Fruit fly (Drosophila melanogaster) whole organism, embryonic: ENCODE data around the gene Sodh2.

Source experiments
- B-H1 ChIP-seq: fragments of 200-800 bp; sonication (Bioruptor generic); IDR thresholded peaks from 3 replicates; pipeline ENCODE4 v1.3.6; 2022; ENCODE audit warnings: missing biosample characterization, missing genetic modification characterization
- CG10274 ChIP-seq: fragments of 200-800 bp; sonication (Bioruptor generic); optimal IDR thresholded peaks from 3 replicates; lab custom pipeline; 2017; ENCODE audit warnings: missing biosample characterization, mild to moderate bottlenecking, missing genetic modification characterization
- CG11247 ChIP-seq: fragments of 200-800 bp; sonication (Bioruptor generic); IDR thresholded peaks from 2 replicates; pipeline ENCODE4 v1.3.6; 2022; ENCODE audit warnings: missing biosample characterization, missing genetic modification characterization
- CG11560 ChIP-seq: fragments of 200-800 bp; sonication (Bioruptor generic); IDR thresholded peaks from 3 replicates; pipeline ENCODE4 v1.3.6; 2022; ENCODE audit warnings: missing biosample characterization, missing genetic modification characterization
- CG1233 ChIP-seq: fragments of 200-800 bp; sonication (Bioruptor generic); optimal IDR thresholded peaks from 4 replicates; lab custom pipeline; 2018; ENCODE audit warnings: missing biosample characterization, mild to moderate bottlenecking, missing genetic modification characterization
- CG13624 ChIP-seq: fragments of 200-800 bp; sonication (Bioruptor generic); optimal IDR thresholded peaks from 2 replicates; lab custom pipeline; 2016; ENCODE audit warnings: missing biosample characterization, missing genetic modification characterization
- CG14710 ChIP-seq: fragments of 200-800 bp; sonication (Bioruptor generic); optimal IDR thresholded peaks from 3 replicates; lab custom pipeline; 2019; ENCODE audit warnings: missing biosample characterization, mild to moderate bottlenecking, missing genetic modification characterization, moderate library complexity
- CG17328 ChIP-seq: fragments of 200-800 bp; sonication (Bioruptor generic); IDR thresholded peaks from 2 replicates; pipeline ENCODE4 v1.3.6; 2022; ENCODE audit warnings: missing biosample characterization, missing genetic modification characterization
- CG17568 ChIP-seq: fragments of 200-800 bp; sonication (Bioruptor generic); optimal IDR thresholded peaks from 2 replicates; lab custom pipeline; 2018; ENCODE audit warnings: missing biosample characterization, mild to moderate bottlenecking, missing genetic modification characterization, moderate library complexity
- CG18011 ChIP-seq: fragments of 200-800 bp; sonication (Bioruptor generic); optimal IDR thresholded peaks from 2 replicates; lab custom pipeline; 2017; ENCODE audit warnings: missing biosample characterization, missing genetic modification characterization, mild to moderate bottlenecking, moderate library complexity, missing genotype
- CG30431 ChIP-seq: fragments of 200-800 bp; sonication (Bioruptor generic); optimal IDR thresholded peaks from 2 replicates; lab custom pipeline; 2017; ENCODE audit warnings: missing biosample characterization, missing genetic modification characterization
- CG3065 ChIP-seq: fragments of 200-800 bp; sonication (Bioruptor generic); optimal IDR thresholded peaks from 2 replicates; lab custom pipeline; 2016; ENCODE audit warnings: missing biosample characterization, missing genetic modification characterization
- CG31388 ChIP-seq: fragments of 200-800 bp; sonication (Bioruptor generic); optimal IDR thresholded peaks from 2 replicates; lab custom pipeline; 2016; ENCODE audit warnings: missing biosample characterization, missing genetic modification characterization
- CG3407 ChIP-seq: fragments of 200-800 bp; sonication (Bioruptor generic); optimal IDR thresholded peaks from 2 replicates; lab custom pipeline; 2018; ENCODE audit warnings: missing biosample characterization, mild to moderate bottlenecking, missing genetic modification characterization
- CG34224 ChIP-seq: fragments of 200-800 bp; sonication (Bioruptor generic); IDR thresholded peaks from 3 replicates; pipeline ENCODE4 v1.3.6; 2022; ENCODE audit warnings: missing biosample characterization, missing genetic modification characterization; ENCODE audit not compliant: partially characterized antibody
- CG43689 ChIP-seq: fragments of 200-800 bp; sonication (Bioruptor generic); IDR thresholded peaks from 2 replicates; pipeline ENCODE4 v1.3.6; 2022; ENCODE audit warnings: missing biosample characterization, missing genetic modification characterization
- CG6175 ChIP-seq: fragments of 200-800 bp; sonication (Bioruptor generic); IDR thresholded peaks from 3 replicates; pipeline ENCODE4 v1.3.6; 2022; ENCODE audit warnings: missing biosample characterization, missing genetic modification characterization
- CG6689 ChIP-seq: fragments of 200-800 bp; sonication (Bioruptor generic); IDR thresholded peaks from 2 replicates; pipeline ENCODE4 v1.3.6; 2022; ENCODE audit warnings: missing biosample characterization, missing genetic modification characterization
- CG6813 ChIP-seq: fragments of 200-800 bp; sonication (Bioruptor generic); optimal IDR thresholded peaks from 2 replicates; lab custom pipeline; 2017; ENCODE audit warnings: missing biosample characterization, missing genetic modification characterization, mild to moderate bottlenecking, moderate library complexity, missing genetic modification reagents
- CG7928 ChIP-seq: fragments of 200-800 bp; sonication (Bioruptor generic); optimal IDR thresholded peaks from 2 replicates; lab custom pipeline; 2017; ENCODE audit warnings: missing biosample characterization, mild to moderate bottlenecking, missing genetic modification characterization
- CG8089 ChIP-seq: fragments of 200-800 bp; sonication (Bioruptor generic); optimal IDR thresholded peaks from 3 replicates; lab custom pipeline; 2016; ENCODE audit warnings: missing biosample characterization, missing genetic modification characterization
- CG9932 ChIP-seq: fragments of 200-800 bp; sonication (Bioruptor generic); IDR thresholded peaks from 2 replicates; pipeline ENCODE4 v1.3.6; 2022; ENCODE audit warnings: missing biosample characterization, missing genetic modification characterization
- Dll ChIP-seq: fragments of 200-800 bp; sonication (Bioruptor generic); IDR thresholded peaks from 4 replicates; pipeline ENCODE4 v1.3.6; 2022; ENCODE audit warnings: missing biosample characterization, missing genetic modification characterization; ENCODE audit not compliant: partially characterized antibody
- Doc2 ChIP-seq: fragments of 200-800 bp; sonication (Bioruptor generic); IDR thresholded peaks from 2 replicates; pipeline ENCODE4 v1.3.6; 2022; ENCODE audit warnings: missing biosample characterization, missing genetic modification characterization
- HLH3B ChIP-seq: fragments of 200-800 bp; sonication (Bioruptor generic); IDR thresholded peaks from 2 replicates; pipeline ENCODE4 v1.3.6; 2022; ENCODE audit warnings: missing biosample characterization, missing genetic modification characterization
- HmgZ ChIP-seq: fragments of 200-800 bp; sonication (Bioruptor generic); optimal IDR thresholded peaks from 2 replicates; lab custom pipeline; 2018; ENCODE audit warnings: missing biosample characterization, mild to moderate bottlenecking, missing genetic modification characterization
- Hsf ChIP-seq: fragments of 200-800 bp; sonication (Bioruptor generic); optimal IDR thresholded peaks from 3 replicates; lab custom pipeline; 2016; ENCODE audit warnings: missing biosample characterization, missing genetic modification characterization
- Lpt ChIP-seq: fragments of >200 bp; optimal IDR thresholded peaks from 2 replicates; lab custom pipeline; 2018; ENCODE audit warnings: missing biosample characterization, missing genetic modification characterization
- Myb ChIP-seq: fragments of 200-800 bp; sonication (Bioruptor generic); optimal IDR thresholded peaks from 2 replicates; lab custom pipeline; 2016; ENCODE audit warnings: missing biosample characterization, missing genetic modification characterization
- NC2α ChIP-seq: fragments of 200-800 bp; sonication (Bioruptor generic); optimal IDR thresholded peaks from 2 replicates; lab custom pipeline; 2016; ENCODE audit warnings: missing biosample characterization, missing genetic modification characterization
- Oli ChIP-seq: fragments of 200-800 bp; sonication (Bioruptor generic); optimal IDR thresholded peaks from 2 replicates; lab custom pipeline; 2018; ENCODE audit warnings: missing biosample characterization, mild to moderate bottlenecking, missing genetic modification characterization, moderate library complexity
- Spps ChIP-seq: fragments of 200-800 bp; sonication (Bioruptor generic); optimal IDR thresholded peaks from 2 replicates; lab custom pipeline; 2018; ENCODE audit warnings: missing biosample characterization, mild to moderate bottlenecking, missing genetic modification characterization
- Sry-δ ChIP-seq: fragments of 200-800 bp; sonication (Bioruptor generic); optimal IDR thresholded peaks from 2 replicates; lab custom pipeline; 2016; ENCODE audit warnings: missing biosample characterization, missing genetic modification characterization
- chm ChIP-seq: fragments of 200-800 bp; sonication (Bioruptor generic); IDR thresholded peaks from 2 replicates; pipeline ENCODE4 v1.3.6; 2022; ENCODE audit warnings: missing biosample characterization, missing genetic modification characterization
- crc ChIP-seq: fragments of 200-800 bp; sonication (Bioruptor generic); optimal IDR thresholded peaks from 2 replicates; lab custom pipeline; 2016; ENCODE audit warnings: missing biosample characterization, missing genetic modification characterization
- crol ChIP-seq: fragments of 200-800 bp; sonication (Bioruptor generic); IDR thresholded peaks from 2 replicates; pipeline ENCODE4 v1.3.6; 2022; ENCODE audit warnings: missing biosample characterization, missing genetic modification characterization
- crp ChIP-seq, 2 experiments: fragments of 200-800 bp; sonication (Bioruptor generic); optimal IDR thresholded peaks; 2 replicates in 1 of 2; 3 replicates in 1 of 2; lab custom pipeline; 2017; ENCODE audit warnings: missing biosample characterization in 2 of 2, missing genetic modification characterization in 2 of 2, mild to moderate bottlenecking in 1 of 2, moderate library complexity in 1 of 2
- cwo ChIP-seq: fragments of 200-800 bp; sonication (Bioruptor generic); optimal IDR thresholded peaks from 3 replicates; lab custom pipeline; 2017; ENCODE audit warnings: missing biosample characterization, missing genetic modification characterization, mild to moderate bottlenecking, moderate library complexity, missing genetic modification reagents
- ems ChIP-seq: fragments of 200-800 bp; sonication (Bioruptor generic); optimal IDR thresholded peaks from 3 replicates; lab custom pipeline; 2016; ENCODE audit warnings: missing biosample characterization, missing genetic modification characterization
- en ChIP-seq: fragments of 200-800 bp; sonication (Bioruptor generic); optimal IDR thresholded peaks from 2 replicates; lab custom pipeline; 2016; ENCODE audit warnings: missing biosample characterization, missing genetic modification characterization
- gcm2 ChIP-seq: fragments of 200-800 bp; sonication (Bioruptor generic); optimal IDR thresholded peaks from 2 replicates; lab custom pipeline; 2016; ENCODE audit warnings: missing biosample characterization, missing genetic modification characterization
- gro ChIP-seq: fragments of 200-800 bp; sonication (Bioruptor generic); optimal IDR thresholded peaks from 2 replicates; lab custom pipeline; 2016; ENCODE audit warnings: missing biosample characterization, missing genetic modification characterization
- gsb-n ChIP-seq: fragments of 200-800 bp; sonication (Bioruptor generic); optimal IDR thresholded peaks from 3 replicates; lab custom pipeline; 2018; ENCODE audit warnings: missing biosample characterization, mild to moderate bottlenecking, missing genetic modification characterization
- ham ChIP-seq: fragments of 200-800 bp; sonication (Bioruptor generic); IDR thresholded peaks from 2 replicates; pipeline ENCODE4 v1.3.6; 2022; ENCODE audit warnings: missing biosample characterization, missing genetic modification characterization
- nerfin-1 ChIP-seq: fragments of 200-800 bp; sonication (Bioruptor generic); optimal IDR thresholded peaks from 3 replicates; lab custom pipeline; 2019; ENCODE audit warnings: missing biosample characterization, mild to moderate bottlenecking, missing genetic modification characterization, moderate library complexity
- oc ChIP-seq: fragments of 200-800 bp; sonication (Bioruptor generic); optimal IDR thresholded peaks from 2 replicates; lab custom pipeline; 2018; ENCODE audit warnings: missing biosample characterization, mild to moderate bottlenecking, missing genetic modification characterization, moderate library complexity
- ro ChIP-seq: fragments of 200-800 bp; sonication (Bioruptor generic); IDR thresholded peaks from 2 replicates; pipeline ENCODE4 v1.3.6; 2022; ENCODE audit warnings: missing biosample characterization, missing genetic modification characterization
- sens-2 ChIP-seq: fragments of 200-800 bp; sonication (Bioruptor generic); IDR thresholded peaks from 2 replicates; pipeline ENCODE4 v1.3.6; 2022; ENCODE audit warnings: missing biosample characterization, missing genetic modification characterization
- sim ChIP-seq: fragments of 200-800 bp; sonication (Bioruptor generic); IDR thresholded peaks from 2 replicates; pipeline ENCODE4 v1.3.6; 2022; ENCODE audit warnings: missing biosample characterization, missing genetic modification characterization

Sodh2 gene

DNA sequence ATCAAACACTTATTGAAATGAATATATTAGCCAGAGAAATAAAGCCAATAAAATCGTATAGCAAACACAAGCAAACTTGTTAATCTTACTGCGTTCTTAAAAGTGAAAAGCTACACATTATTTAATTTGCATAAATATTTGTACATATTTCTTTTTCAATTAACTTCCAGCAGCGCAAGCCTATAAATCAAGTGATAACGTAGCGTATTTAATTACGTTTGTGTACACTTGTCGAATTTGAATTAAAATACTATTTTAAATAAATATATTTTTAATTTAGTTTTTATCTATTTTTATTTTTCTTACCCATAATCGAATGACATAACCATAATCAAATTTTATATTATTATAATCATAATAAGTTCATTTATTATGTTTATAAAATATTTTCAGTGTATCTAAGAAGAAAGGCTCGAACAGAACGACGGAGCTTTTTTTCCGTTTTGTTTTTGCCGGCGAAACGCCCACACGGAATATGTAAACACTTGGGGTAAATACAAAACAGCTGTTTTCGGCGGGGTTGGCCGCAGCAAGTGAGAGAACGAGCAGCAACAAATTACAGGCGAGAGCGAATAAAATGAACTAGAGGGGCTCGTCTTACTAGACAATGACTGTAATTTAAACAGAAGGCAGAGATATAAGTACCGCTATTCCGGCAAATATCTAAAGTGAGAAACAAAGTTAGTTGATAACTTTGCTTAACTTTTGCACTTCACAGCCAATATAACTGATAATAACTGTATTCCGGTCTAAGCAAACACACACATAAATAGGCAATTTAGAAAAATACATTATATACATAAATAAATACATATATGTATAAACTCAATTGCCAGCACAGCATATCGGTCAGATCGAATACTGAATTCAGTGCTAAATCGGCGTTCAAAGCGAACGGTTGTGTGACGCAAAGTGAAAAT, at the start of gene Sodh2 (continued):
- peak; percentile 50; the same call in 1 of the 2 replicates for TF ChIP-seq CG17328 (GFP tag; lab: Robert Waterston, UW)
- no peak for TF ChIP-seq Lpt (GFP tag; lab: Kevin White, UChicago)
- TF ChIP-seq NC2α (GFP tag; lab: Kevin White, UChicago): peak; percentile 51
- TF ChIP-seq chm (GFP tag; lab: Robert Waterston, UW): peak; percentile 61; the same call in 1 of the 2 replicates
- peak; percentile 37 for TF ChIP-seq CG13624
- TF ChIP-seq sim (GFP tag; lab: Robert Waterston, UW): no peak; the same call in 1 of the 2 replicates
- TF ChIP-seq CG7928: peak; percentile 52
- TF ChIP-seq ham (GFP tag; lab: Robert Waterston, UW): peak; percentile 34; the same call in 1 of the 2 replicates
- peak; percentile 57 for TF ChIP-seq Myb
- peak; percentile 65; the same call in 1 of the 3 replicates for TF ChIP-seq CG6175 (GFP tag; lab: Robert Waterston, UW)
- no peak for TF ChIP-seq CG30431 (GFP tag; lab: Kevin White, UChicago)
- TF ChIP-seq CG6689 (GFP tag; lab: Robert Waterston, UW): peak; percentile 70
- TF ChIP-seq en: peak; percentile 28
- peak; percentile 44 for TF ChIP-seq CG3065 (GFP tag; lab: Kevin White, UChicago)
- peak in 1 of 2 experiments; percentile 78 for TF ChIP-seq crp (GFP tag; optimal IDR thresholded peaks at IDR 0.05; lab: Kevin White, UChicago)
- peak; percentile 87 for TF ChIP-seq cwo (GFP tag; lab: Kevin White, UChicago)
- TF ChIP-seq Sry-δ: no peak
- TF ChIP-seq CG14710: peak; percentile 71
- peak; percentile 57 for TF ChIP-seq nerfin-1 (tag; lab: Kevin White, UChicago)
- TF ChIP-seq CG10274 (GFP tag; lab: Kevin White, UChicago): peak; percentile 52
- TF ChIP-seq ems: peak; percentile 12
- peak; percentile 83 for TF ChIP-seq CG1233 (GFP tag; lab: Kevin White, UChicago)
- peak; percentile 45 for TF ChIP-seq Oli
- no peak for TF ChIP-seq crol (GFP tag; lab: Robert Waterston, UW)
- peak; percentile 82 for TF ChIP-seq CG11247
- no peak for TF ChIP-seq Dll (GFP tag; lab: Robert Waterston, UW)
- peak; percentile 42 for TF ChIP-seq oc
- TF ChIP-seq ro (GFP tag; lab: Robert Waterston, UW): no peak
- peak; percentile 57; the same call in 2 of the 3 replicates for TF ChIP-seq CG11560 (tag; lab: Robert Waterston, UW)
- TF ChIP-seq CG8089 (GFP tag; lab: Kevin White, UChicago): peak; percentile 29
- peak; percentile 39 for TF ChIP-seq Spps
- TF ChIP-seq gcm2: no peak
- TF ChIP-seq gro (GFP tag; lab: Kevin White, UChicago): peak; percentile 55
- TF ChIP-seq CG18011 (GFP tag; lab: Kevin White, UChicago): peak; percentile 57
- TF ChIP-seq CG9932 (GFP tag; lab: Robert Waterston, UW): peak; percentile 86
- peak; percentile 91 for TF ChIP-seq CG6813
- TF ChIP-seq B-H1 (GFP tag; lab: Robert Waterston, UW): no peak; the same call in 2 of the 3 replicates
- no peak for TF ChIP-seq sens-2
- peak; percentile 67 for TF ChIP-seq Hsf (GFP tag; lab: Kevin White, UChicago)
- TF ChIP-seq CG17568 (GFP tag; lab: Kevin White, UChicago): peak; percentile 86
- no peak for TF ChIP-seq CG43689 (GFP tag; lab: Robert Waterston, UW)
- TF ChIP-seq gsb-n (tag; lab: Kevin White, UChicago): peak; percentile 72
- no peak for TF ChIP-seq CG31388 (GFP tag; lab: Kevin White, UChicago)
- TF ChIP-seq HmgZ (tag; lab: Kevin White, UChicago): peak; percentile 69
- no peak for TF ChIP-seq Doc2 (GFP tag; lab: Robert Waterston, UW)
- TF ChIP-seq crc (GFP tag; lab: Kevin White, UChicago): peak; percentile 34
- peak; percentile 74 for TF ChIP-seq CG3407
- TF ChIP-seq CG34224 (GFP tag; lab: Robert Waterston, UW): no peak
- TF ChIP-seq HLH3B (GFP tag; lab: Robert Waterston, UW): peak; percentile 49; the same call in 1 of the 2 replicates
